Fruit fly (Drosophila melanogaster): ENCODE data around the gene DIP-gamma.
A peak's percentile ranks its signal among the peaks of the same experiment; 100 is the strongest.

DIP-gamma gene

DNA sequence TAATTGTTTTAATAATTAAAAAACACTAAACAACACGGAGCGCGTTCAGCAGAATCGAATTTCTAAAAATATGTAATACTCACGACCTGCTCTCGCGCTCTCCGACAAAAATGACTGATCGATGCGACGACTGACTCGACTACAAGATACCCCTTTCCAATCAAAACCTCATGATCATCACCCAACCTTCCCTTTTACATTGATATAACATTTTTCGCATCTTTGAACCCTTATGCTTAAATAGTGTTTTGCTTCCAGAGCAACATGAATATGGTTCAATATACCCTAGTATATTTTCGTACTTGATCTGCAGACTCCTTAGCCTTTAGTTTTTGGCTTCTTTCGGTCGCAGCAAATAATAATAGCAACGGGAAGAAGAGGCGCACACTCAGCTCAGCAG is 58.4 kb downstream of the DIP-gamma start (continued):
- TF ChIP-seq CG1024 (GFP tag; IDR thresholded peaks at IDR 0.05) (peak; percentile 76), CG7987 (GFP tag; optimal IDR thresholded peaks at IDR 0.05) (no peak), pb (GFP tag; optimal IDR thresholded peaks at IDR 0.05) (peak; percentile 81), CG30431 (GFP tag; optimal IDR thresholded peaks at IDR 0.05) (peak; percentile 63), tin (GFP tag; optimal IDR thresholded peaks at IDR 0.05) (peak; percentile 71), vfl (GFP tag; optimal IDR thresholded peaks at IDR 0.05) (peak; percentile 61), pan (optimal IDR thresholded peaks at IDR 0.05) (no peak), pan (GFP tag; optimal IDR thresholded peaks at IDR 0.05 in 1 of 2, IDR thresholded peaks at IDR 0.05 in 1 of 2) (peak in 1 of 2 experiments; percentile 85), grau (tag; optimal IDR thresholded peaks at IDR 0.05) (peak; percentile 76), Atf6 (GFP tag; IDR thresholded peaks at IDR 0.05) (peak; percentile 82), ci (GFP tag; IDR thresholded peaks at IDR 0.05) (peak; percentile 88), ap (GFP tag; IDR thresholded peaks at IDR 0.05) (peak; percentile 80), NK7.1 (GFP tag; optimal IDR thresholded peaks at IDR 0.05) (peak; percentile 75), sens-2 (GFP tag; IDR thresholded peaks at IDR 0.05) (peak; percentile 46; the same call in 1 of the 2 replicates), oc (tag; optimal IDR thresholded peaks at IDR 0.05) (peak; percentile 76), Nf-YB (GFP tag; optimal IDR thresholded peaks at IDR 0.05) (no peak), gem (tag; optimal IDR thresholded peaks at IDR 0.05) (peak; percentile 84), knrl (GFP tag; IDR thresholded peaks at IDR 0.05; ENCODE audit: partially characterized antibody) (no peak), Bteb2 (GFP tag; optimal IDR thresholded peaks at IDR 0.05) (peak; percentile 62), CG17612 (GFP tag; IDR thresholded peaks at IDR 0.05) (no peak), zf30C (GFP tag; optimal IDR thresholded peaks at IDR 0.05) (no peak), CG18619 (GFP tag; optimal IDR thresholded peaks at IDR 0.05) (peak; percentile 56), CG14050 (GFP tag; IDR thresholded peaks at IDR 0.05) (peak; percentile 62; the same call in 2 of the 3 replicates), disco-r (GFP tag; optimal IDR thresholded peaks at IDR 0.05) (peak; percentile 33), CG10147 (GFP tag; optimal IDR thresholded peaks at IDR 0.05) (peak; percentile 25), CG3281 (GFP tag; optimal IDR thresholded peaks at IDR 0.05) (peak; percentile 22), dati (GFP tag; IDR thresholded peaks at IDR 0.05) (peak; percentile 69), CG6683 (GFP tag; optimal IDR thresholded peaks at IDR 0.05) (no peak), Dip2 (GFP tag; IDR thresholded peaks at IDR 0.05) (no peak), mld (GFP tag; IDR thresholded peaks at IDR 0.05; ENCODE audit: partially characterized antibody) (no peak), CG12299 (tag; optimal IDR thresholded peaks at IDR 0.05) (no peak), gfzf (GFP tag; optimal IDR thresholded peaks at IDR 0.05) (no peak), CG9609 (GFP tag; optimal IDR thresholded peaks at IDR 0.05) (peak; percentile 61), pros (GFP tag; optimal IDR thresholded peaks at IDR 0.05) (no peak), amos (GFP tag; IDR thresholded peaks at IDR 0.05; ENCODE audit: partially characterized antibody) (no peak), slou (GFP tag; optimal IDR thresholded peaks at IDR 0.05) (peak; percentile 24), Awh (GFP tag; IDR thresholded peaks at IDR 0.05) (peak; percentile 78; the same call in 1 of the 2 replicates), CG8281 (tag; optimal IDR thresholded peaks at IDR 0.05) (no peak), ind (GFP tag; optimal IDR thresholded peaks at IDR 0.05) (peak; percentile 75), Taf1 (GFP tag; IDR thresholded peaks at IDR 0.05) (no peak), gro (GFP tag; optimal IDR thresholded peaks at IDR 0.05) (peak; percentile 61), rib (GFP tag; IDR thresholded peaks at IDR 0.05) (peak; percentile 47; the same call in 1 of the 2 replicates), CG4404 (GFP tag; IDR thresholded peaks at IDR 0.05) (peak; percentile 58), Usf (GFP tag; optimal IDR thresholded peaks at IDR 0.05) (peak; percentile 30), wdn (GFP tag; IDR thresholded peaks at IDR 0.05) (0 out of 2 replicates have a peak, but pooled peaks have one; percentile 22), CG9932 (GFP tag; IDR thresholded peaks at IDR 0.05) (peak; percentile 78), tio (GFP tag; optimal IDR thresholded peaks at IDR 0.05) (no peak), corto (GFP tag; optimal IDR thresholded peaks at IDR 0.05) (no peak), CG9727 (GFP tag; optimal IDR thresholded peaks at IDR 0.05) (peak; percentile 51), MBD-R2 (GFP tag; IDR thresholded peaks at IDR 0.05) (peak; percentile 25; the same call in 1 of the 2 replicates), esg (GFP tag; conservative IDR thresholded peaks at IDR 0.05) (peak; percentile 72; the same call in 1 of the 2 replicates), E2f2 (GFP tag; IDR thresholded peaks at IDR 0.05) (peak; percentile 51)

All from whole organism, embryonic.